Worm (Caenorhabditis elegans): Measurements from ENCODE around the gene unc-105.

The unc-105 gene

DNA sequence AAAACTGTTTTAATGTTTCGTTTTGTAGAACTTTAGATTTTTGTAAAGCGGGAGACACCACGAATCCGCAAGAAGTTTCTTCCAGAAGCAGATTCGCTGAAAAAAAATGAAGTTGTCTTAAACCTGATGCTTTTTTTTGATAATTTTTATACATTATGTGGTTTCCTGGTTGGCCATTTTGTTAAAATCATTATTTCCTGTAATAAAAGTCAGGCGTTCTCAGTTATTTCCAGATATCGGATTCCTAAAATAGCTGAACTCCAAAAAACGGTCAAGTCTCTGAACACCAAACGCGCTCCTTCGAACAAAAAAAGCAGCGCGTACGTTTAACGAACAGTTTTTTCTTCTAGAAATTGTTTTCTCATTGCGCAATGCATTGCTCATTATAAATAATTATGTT lies 21.1 kb downstream of the unc-105 start:
- TF ChIP-seq unc-55 (GFP tag; optimal IDR thresholded peaks at IDR 0.05) (peak; percentile 29), nhr-129 (tag; optimal IDR thresholded peaks at IDR 0.05) (peak; percentile 49), gmeb-1 (tag; optimal IDR thresholded peaks at IDR 0.05) (peak; percentile 21), lsy-2 (tag; optimal IDR thresholded peaks at IDR 0.05) (peak in 1 of 2 experiments; percentile 67), sma-3 (GFP tag; optimal IDR thresholded peaks at IDR 0.05) (peak; percentile 1), nhr-21 (tag; optimal IDR thresholded peaks at IDR 0.05) (no peak), elt-1 (tag; optimal IDR thresholded peaks at IDR 0.05) (no peak), lin-11 (tag; optimal IDR thresholded peaks at IDR 0.05) (no peak), C34F6.9 (tag; optimal IDR thresholded peaks at IDR 0.05) (peak; percentile 37), nhr-25 (tag; optimal IDR thresholded peaks at IDR 0.05) (peak; percentile 8), ztf-11 (tag; optimal IDR thresholded peaks at IDR 0.05) (no peak), R02D3.7 (tag; optimal IDR thresholded peaks at IDR 0.05) (no peak), dmd-4 (tag; optimal IDR thresholded peaks at IDR 0.05) (no peak), F13H6.1 (tag; optimal IDR thresholded peaks at IDR 0.05) (no peak), skn-1 (tag; optimal IDR thresholded peaks at IDR 0.05) (peak; percentile 16), nhr-77 (tag; optimal IDR thresholded peaks at IDR 0.05) (no peak), nhr-10 (tag; optimal IDR thresholded peaks at IDR 0.05) (no peak), unc-62 (GFP tag; optimal IDR thresholded peaks at IDR 0.05) (no peak)

- TF ChIP-seq C34F6.9 (tag; optimal IDR thresholded peaks at IDR 0.05) (peak; percentile 36), skn-1 (tag; optimal IDR thresholded peaks at IDR 0.05) (peak; percentile 86), unc-55 (GFP tag; optimal IDR thresholded peaks at IDR 0.05) (peak; percentile 2), lsy-2 (tag; optimal IDR thresholded peaks at IDR 0.05) (peak in 1 of 2 experiments; percentile 27), sma-9 (GFP tag; optimal IDR thresholded peaks at IDR 0.05) (no peak), sma-9 (tag; optimal IDR thresholded peaks at IDR 0.05) (no peak), nhr-21 (tag; optimal IDR thresholded peaks at IDR 0.05) (no peak), fos-1 (tag; optimal IDR thresholded peaks at IDR 0.05) (peak; percentile 0)
Measured at ce11 chrII:8138015-8138546, 21.8 kb downstream of the unc-105 start, which contains the start of gene cdc-48.2. Gene cdc-48.2 (plus strand): TSS chrII:8138496.

- TF ChIP-seq nhr-11 (tag; optimal IDR thresholded peaks at IDR 0.05) (no peak), unc-62 (GFP tag; optimal IDR thresholded peaks at IDR 0.05) (no peak), nhr-21 (tag; optimal IDR thresholded peaks at IDR 0.05) (no peak), R02D3.7 (tag; optimal IDR thresholded peaks at IDR 0.05) (no peak), lin-39 (tag; optimal IDR thresholded peaks at IDR 0.05) (no peak), ztf-11 (tag; optimal IDR thresholded peaks at IDR 0.05) (no peak), ztf-4 (tag; optimal IDR thresholded peaks at IDR 0.05) (no peak), mdl-1 (tag; optimal IDR thresholded peaks at IDR 0.05) (no peak), nhr-12 (tag; optimal IDR thresholded peaks at IDR 0.05) (no peak), nhr-6 (tag; optimal IDR thresholded peaks at IDR 0.05) (no peak)
Measured at ce11 chrII:8141135-8141534, 24.9 kb downstream of the unc-105 start.

ce11 chrII:8143278-8143931 lies 27.1 kb downstream of the unc-105 start, which contains the start of the genes ints-11 and rpl-10:
Gene ints-11 (minus strand): TSS chrII:8143478.
Gene rpl-10 (plus strand): TSS chrII:8143881.
- TF ChIP-seq crh-2 (tag; optimal IDR thresholded peaks at IDR 0.05) (peak; percentile 58), mbf-1 (tag; optimal IDR thresholded peaks at IDR 0.05) (no peak), nhr-25 (tag; optimal IDR thresholded peaks at IDR 0.05) (no peak), unc-55 (GFP tag; optimal IDR thresholded peaks at IDR 0.05) (peak; percentile 85), C34F6.9 (tag; optimal IDR thresholded peaks at IDR 0.05) (peak; percentile 85), ztf-11 (tag; optimal IDR thresholded peaks at IDR 0.05) (no peak), ztf-4 (tag; optimal IDR thresholded peaks at IDR 0.05) (no peak), sma-3 (GFP tag; optimal IDR thresholded peaks at IDR 0.05) (peak; percentile 43), fos-1 (tag; optimal IDR thresholded peaks at IDR 0.05) (peak; percentile 42), nhr-21 (tag; optimal IDR thresholded peaks at IDR 0.05) (no peak), mdl-1 (tag; optimal IDR thresholded peaks at IDR 0.05) (no peak), sma-9 (GFP tag; optimal IDR thresholded peaks at IDR 0.05) (no peak), sma-9 (tag; optimal IDR thresholded peaks at IDR 0.05) (no peak), dmd-4 (tag; optimal IDR thresholded peaks at IDR 0.05) (no peak), skn-1 (tag; optimal IDR thresholded peaks at IDR 0.05) (peak; percentile 6), nhr-129 (tag; optimal IDR thresholded peaks at IDR 0.05) (peak; percentile 69), gmeb-1 (tag; optimal IDR thresholded peaks at IDR 0.05) (peak; percentile 56), elt-1 (tag; optimal IDR thresholded peaks at IDR 0.05) (no peak), lin-13 (GFP tag; optimal IDR thresholded peaks at IDR 0.05) (peak; percentile 22), lin-11 (tag; optimal IDR thresholded peaks at IDR 0.05) (no peak), lsy-2 (tag; optimal IDR thresholded peaks at IDR 0.05) (peak; percentile 65 to 97), blmp-1 (tag; optimal IDR thresholded peaks at IDR 0.05; ENCODE audit: insufficient read depth) (no peak)
